Worm (Caenorhabditis elegans): Measurements from ENCODE around the gene F46B3.23.

ce11 chrV:20566454-20566853 is 40.1 kb downstream of the F46B3.23 start, which contains the start of gene F26F2.3:
- TF ChIP-seq aly-2 (tag; optimal IDR thresholded peaks at IDR 0.05): no peak
- no peak for TF ChIP-seq unc-62 (GFP tag; optimal IDR thresholded peaks at IDR 0.05)
- TF ChIP-seq nhr-237 (tag; optimal IDR thresholded peaks at IDR 0.05): no peak
- TF ChIP-seq alr-1 (tag; optimal IDR thresholded peaks at IDR 0.05; ENCODE audit: borderline replicate concordance): no peak
- no peak for TF ChIP-seq dpl-1 (GFP tag; optimal IDR thresholded peaks at IDR 0.05)
- TF ChIP-seq ztf-11 (tag; optimal IDR thresholded peaks at IDR 0.05): no peak
- no peak for TF ChIP-seq hlh-17 (GFP tag; optimal IDR thresholded peaks at IDR 0.05; ENCODE audit: borderline replicate concordance)
- no peak for TF ChIP-seq ceh-82 (tag; optimal IDR thresholded peaks at IDR 0.05)
- no peak for TF ChIP-seq dsc-1 (tag; optimal IDR thresholded peaks at IDR 0.05)
- TF ChIP-seq nhr-77 (tag; optimal IDR thresholded peaks at IDR 0.05): no peak
- no peak for TF ChIP-seq jun-1 (tag; optimal IDR thresholded peaks at IDR 0.05)
- TF ChIP-seq unc-30 (tag; optimal IDR thresholded peaks at IDR 0.05): no peak
